Worm (Caenorhabditis elegans) whole organism, young adult: ENCODE results near the gene F47F2.1.

Source experiments
- B0035.1 ChIP-seq: sonication (generic microtip); optimal IDR thresholded peaks from 2 replicates; lab custom pipeline; 2016; ENCODE audit warnings: missing genetic modification characterization, mild to moderate bottlenecking, missing compliant biosample characterization, missing genotype, missing genetic modification reagents
- B0261.1 ChIP-seq: sonication (generic microtip); optimal IDR thresholded peaks from 2 replicates; lab custom pipeline; 2016; ENCODE audit warnings: mild to moderate bottlenecking, missing genetic modification characterization, moderate library complexity, missing compliant biosample characterization
- B0336.3 ChIP-seq: fragments of 200-800 bp; sonication (Bioruptor generic); IDR thresholded peaks from 2 replicates; pipeline ENCODE4 v1.3.6; 2022; ENCODE audit warnings: missing genetic modification characterization, missing compliant biosample characterization
- C06A6.2 ChIP-seq: fragments of 200-800 bp; sonication (Bioruptor generic); conservative IDR thresholded peaks from 2 replicates; pipeline ENCODE4 v1.3.6; 2022; ENCODE audit warnings: missing genetic modification characterization, missing compliant biosample characterization
- F22D6.2 ChIP-seq: sonication (generic microtip); optimal IDR thresholded peaks from 2 replicates; lab custom pipeline; 2016; ENCODE audit warnings: mild to moderate bottlenecking, missing genetic modification characterization, missing compliant biosample characterization
- F52B5.7 ChIP-seq: sonication (generic microtip); optimal IDR thresholded peaks from 2 replicates; lab custom pipeline; 2016; ENCODE audit warnings: mild to moderate bottlenecking, missing genetic modification characterization, missing compliant biosample characterization
- K12H6.12 ChIP-seq: fragments of 200-800 bp; sonication (Bioruptor generic); optimal IDR thresholded peaks from 2 replicates; lab custom pipeline; 2018; ENCODE audit warnings: mild to moderate bottlenecking, missing genetic modification characterization, missing compliant biosample characterization
- T07F8.4 ChIP-seq: sonication (generic microtip); optimal IDR thresholded peaks from 2 replicates; lab custom pipeline; 2016; ENCODE audit warnings: mild to moderate bottlenecking, missing genetic modification characterization, moderate library complexity, missing compliant biosample characterization
- Y95B8A.8 ChIP-seq: fragments of 200-800 bp; sonication (Bioruptor generic); IDR thresholded peaks from 2 replicates; pipeline ENCODE4 v1.3.6; 2022; ENCODE audit warnings: missing genetic modification reagents, missing genetic modification characterization, missing compliant biosample characterization
- aptf-2 ChIP-seq: fragments of 200-800 bp; sonication (Bioruptor generic); conservative IDR thresholded peaks from 2 replicates; pipeline ENCODE4 v1.3.6; 2022; ENCODE audit warnings: missing genetic modification reagents, missing genetic modification characterization, missing compliant biosample characterization
- attf-3 ChIP-seq: fragments of 200-800 bp; sonication (Bioruptor generic); conservative IDR thresholded peaks from 2 replicates; pipeline ENCODE4 v1.3.6; 2022; ENCODE audit warnings: missing genetic modification reagents, missing genetic modification characterization, missing compliant biosample characterization
- cebp-1 ChIP-seq, 2 experiments: fragments of 200-800 bp in 1 of 2; sonication (Bioruptor generic) in 1 of 2; sonication (generic microtip) in 1 of 2; IDR thresholded peaks in 1 of 2; optimal IDR thresholded peaks in 1 of 2; 2 replicates each; pipeline versions ENCODE4 v1.3.6 to Lab custom; 2017 to 2022; ENCODE audit warnings: missing compliant biosample characterization in 2 of 2, missing genetic modification characterization in 2 of 2, mild to moderate bottlenecking in 1 of 2, missing genetic modification reagents in 1 of 2, moderate library complexity in 1 of 2
- cebp-2 ChIP-seq: fragments of 200-800 bp; sonication (Bioruptor generic); IDR thresholded peaks from 2 replicates; pipeline ENCODE4 v1.3.6; 2022; ENCODE audit warnings: missing genetic modification characterization, missing compliant biosample characterization
- ceh-58 ChIP-seq: fragments of 200-800 bp; sonication (Bioruptor generic); IDR thresholded peaks from 2 replicates; pipeline ENCODE4 v1.3.6; 2022; ENCODE audit warnings: missing genetic modification characterization, missing compliant biosample characterization
- ceh-79 ChIP-seq: sonication (generic microtip); optimal IDR thresholded peaks from 2 replicates; lab custom pipeline; 2017; ENCODE audit warnings: mild to moderate bottlenecking, missing genetic modification characterization, missing compliant biosample characterization
- chd-7 ChIP-seq: sonication (generic microtip); optimal IDR thresholded peaks from 2 replicates; lab custom pipeline; 2016; ENCODE audit warnings: mild to moderate bottlenecking, missing genetic modification characterization, moderate library complexity, missing compliant biosample characterization
- dpl-1 ChIP-seq: fragments of 150-350 bp; optimal IDR thresholded peaks from 2 replicates; lab custom pipeline; 2014; ENCODE audit warnings: missing biosample characterization, missing genetic modification reagents, missing genetic modification characterization
- egl-18 ChIP-seq: fragments of 200-800 bp; sonication (Bioruptor generic); IDR thresholded peaks from 2 replicates; pipeline ENCODE4 v1.3.6; 2022; ENCODE audit warnings: missing genetic modification reagents, missing genetic modification characterization, missing compliant biosample characterization
- egrh-3 ChIP-seq: fragments of 200-800 bp; sonication (Bioruptor generic); IDR thresholded peaks from 2 replicates; pipeline ENCODE4 v1.3.6; 2022; ENCODE audit warnings: missing genetic modification reagents, missing genetic modification characterization, missing compliant biosample characterization
- fkh-3 ChIP-seq: sonication (generic microtip); optimal IDR thresholded peaks from 2 replicates; lab custom pipeline; 2016; ENCODE audit warnings: mild to moderate bottlenecking, missing genetic modification characterization, missing compliant biosample characterization
- gei-17 ChIP-seq: fragments of 200-800 bp; sonication (Bioruptor generic); optimal IDR thresholded peaks from 2 replicates; lab custom pipeline; 2018; ENCODE audit warnings: mild to moderate bottlenecking, missing genetic modification characterization, missing compliant biosample characterization
- hlh-12 ChIP-seq: sonication (generic microtip); optimal IDR thresholded peaks from 2 replicates; lab custom pipeline; 2016; ENCODE audit warnings: missing genetic modification characterization, missing compliant biosample characterization
- lin-40 ChIP-seq: sonication (generic microtip); optimal IDR thresholded peaks from 2 replicates; lab custom pipeline; 2016; ENCODE audit warnings: missing genetic modification characterization, mild to moderate bottlenecking, missing compliant biosample characterization, missing genotype, missing genetic modification reagents
- madf-10 ChIP-seq: sonication (generic microtip); optimal IDR thresholded peaks from 2 replicates; lab custom pipeline; 2016; ENCODE audit warnings: mild to moderate bottlenecking, missing genetic modification characterization, missing compliant biosample characterization
- madf-3 ChIP-seq: fragments of 200-800 bp; sonication (Bioruptor generic); IDR thresholded peaks from 2 replicates; pipeline ENCODE4 v1.3.6; 2022; ENCODE audit warnings: missing genetic modification reagents, missing genetic modification characterization, missing compliant biosample characterization
- madf-6 ChIP-seq: fragments of 200-800 bp; sonication (Bioruptor generic); IDR thresholded peaks from 2 replicates; pipeline ENCODE4 v1.3.6; 2022; ENCODE audit warnings: missing genetic modification reagents, missing genetic modification characterization, missing compliant biosample characterization
- nfya-1 ChIP-seq: sonication (generic microtip); optimal IDR thresholded peaks from 2 replicates; lab custom pipeline; 2017; ENCODE audit warnings: antibody characterized with exemption, missing compliant biosample characterization, missing genetic modification characterization, borderline replicate concordance; ENCODE audit not compliant: insufficient read depth
- nhr-179 ChIP-seq: sonication (generic microtip); optimal IDR thresholded peaks from 2 replicates; lab custom pipeline; 2016; ENCODE audit warnings: mild to moderate bottlenecking, missing genetic modification characterization, missing compliant biosample characterization
- nhr-90 ChIP-seq: sonication (generic microtip); optimal IDR thresholded peaks from 2 replicates; lab custom pipeline; 2016; ENCODE audit warnings: missing genotype, mild to moderate bottlenecking, missing genetic modification characterization, missing compliant biosample characterization
- pha-4 ChIP-seq: fragments of 150-350 bp; sonication (generic microtip); optimal IDR thresholded peaks from 2 replicates; lab custom pipeline; 2014; ENCODE audit warnings: missing biosample characterization, missing genetic modification reagents, missing genetic modification characterization
- rec-8 ChIP-seq, 2 experiments: sonication (generic microtip); optimal IDR thresholded peaks; 2 replicates each; lab custom pipeline; 2016; ENCODE audit warnings: mild to moderate bottlenecking in 2 of 2, missing genetic modification characterization in 2 of 2, missing genetic modification reagents in 2 of 2, missing genotype in 2 of 2, missing biosample characterization in 1 of 2, missing compliant biosample characterization in 1 of 2, moderate library complexity in 1 of 2
- sea-2 ChIP-seq: fragments of 200-800 bp; sonication (Bioruptor generic); IDR thresholded peaks from 2 replicates; pipeline ENCODE4 v1.3.6; 2022; ENCODE audit warnings: missing genetic modification characterization, missing compliant biosample characterization
- snpc-1.1 ChIP-seq: sonication (generic microtip); optimal IDR thresholded peaks from 2 replicates; lab custom pipeline; 2017; ENCODE audit warnings: missing genetic modification characterization, mild to moderate bottlenecking, missing compliant biosample characterization, antibody characterized with exemption, moderate library complexity, missing genotype, missing genetic modification reagents; ENCODE audit not compliant: insufficient read depth
- snpc-1.3 ChIP-seq: sonication (generic microtip); optimal IDR thresholded peaks from 2 replicates; lab custom pipeline; 2017; ENCODE audit warnings: missing genetic modification characterization, mild to moderate bottlenecking, missing compliant biosample characterization, antibody characterized with exemption, moderate library complexity, missing genotype, missing genetic modification reagents; ENCODE audit not compliant: insufficient read depth
- sptf-2 ChIP-seq: fragments of 200-800 bp; sonication (Bioruptor generic); optimal IDR thresholded peaks from 2 replicates; lab custom pipeline; 2018; ENCODE audit warnings: mild to moderate bottlenecking, missing genetic modification characterization, missing compliant biosample characterization
- tlf-1 ChIP-seq: fragments of 200-800 bp; sonication (Bioruptor generic); optimal IDR thresholded peaks from 2 replicates; lab custom pipeline; 2018; ENCODE audit warnings: mild to moderate bottlenecking, missing genetic modification characterization, missing compliant biosample characterization
- unc-130 ChIP-seq: sonication (generic microtip); optimal IDR thresholded peaks from 2 replicates; lab custom pipeline; 2016; ENCODE audit warnings: missing genetic modification reagents, missing genetic modification characterization, missing compliant biosample characterization
- xnd-1 ChIP-seq: sonication (generic microtip); optimal IDR thresholded peaks from 2 replicates; lab custom pipeline; 2016; ENCODE audit warnings: missing genotype, missing genetic modification reagents, missing genetic modification characterization, missing compliant biosample characterization
- zfh-2 ChIP-seq: fragments of 200-800 bp; sonication (Bioruptor generic); conservative IDR thresholded peaks from 2 replicates; pipeline ENCODE4 v1.3.6; 2022; ENCODE audit warnings: missing genetic modification reagents, missing genetic modification characterization, missing compliant biosample characterization
- ztf-22 ChIP-seq: fragments of 200-800 bp; sonication (Bioruptor generic); optimal IDR thresholded peaks from 2 replicates; lab custom pipeline; 2018; ENCODE audit warnings: mild to moderate bottlenecking, missing genetic modification characterization, moderate library complexity, missing compliant biosample characterization
- ztf-3 ChIP-seq: fragments of 200-800 bp; sonication (Bioruptor generic); optimal IDR thresholded peaks from 2 replicates; lab custom pipeline; 2018; ENCODE audit warnings: mild to moderate bottlenecking, missing genetic modification characterization, missing compliant biosample characterization

The F47F2.1 gene

DNA sequence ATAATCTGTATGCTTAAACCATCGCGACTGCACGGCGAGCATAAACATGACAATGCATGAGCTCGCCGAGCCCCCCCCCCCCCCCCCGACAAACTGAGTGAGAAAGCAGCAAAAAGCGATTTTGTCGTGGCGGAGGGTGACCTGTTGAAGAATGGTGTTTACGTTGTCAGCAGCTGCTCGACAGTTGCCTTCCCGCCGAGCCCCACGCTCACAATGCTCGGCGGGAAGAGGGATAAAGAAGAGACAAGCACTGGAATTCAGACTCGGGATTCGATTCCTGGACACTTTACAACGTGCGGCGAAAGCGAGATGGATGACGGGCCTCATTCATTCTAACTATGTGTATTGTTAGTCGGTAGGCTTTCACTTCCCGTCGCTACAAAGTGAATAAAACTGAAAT, 22.4 kb downstream of the F47F2.1 start:
- TF ChIP-seq cebp-1 (GFP tag; IDR thresholded peaks at IDR 0.05; lab: Robert Waterston, UW) (no peak), cebp-1 (tag; optimal IDR thresholded peaks at IDR 0.05; lab: Kevin White, UChicago) (no peak), K12H6.12 (tag; lab: Kevin White, UChicago) (peak; percentile 9), nfya-1 (tag; lab: Kevin White, UChicago) (no peak), rec-8 (tag; optimal IDR thresholded peaks at IDR 0.05; lab: Kevin White, UChicago) (no peak), dpl-1 (GFP tag; lab: Kevin White, UChicago) (no peak), ceh-79 (tag; lab: Kevin White, UChicago) (no peak), B0035.1 (tag; lab: Kevin White, UChicago) (no peak), snpc-1.3 (tag; lab: Kevin White, UChicago) (no peak), nhr-179 (tag; lab: Kevin White, UChicago) (no peak), zfh-2 (peak; percentile 94), tlf-1 (GFP tag; lab: Kevin White, UChicago) (no peak), egrh-3 (GFP tag; lab: Robert Waterston, UW) (0 out of 2 replicates have a peak, but pooled peaks have one; percentile 62), lin-40 (no peak), cebp-2 (GFP tag; lab: Robert Waterston, UW) (no peak), snpc-1.1 (tag; lab: Kevin White, UChicago) (no peak), pha-4 (no peak), chd-7 (tag; lab: Kevin White, UChicago) (no peak), ztf-3 (GFP tag; lab: Kevin White, UChicago) (no peak), gei-17 (GFP tag; lab: Kevin White, UChicago) (no peak), aptf-2 (GFP tag; lab: Robert Waterston, UW) (no peak)

DNA sequence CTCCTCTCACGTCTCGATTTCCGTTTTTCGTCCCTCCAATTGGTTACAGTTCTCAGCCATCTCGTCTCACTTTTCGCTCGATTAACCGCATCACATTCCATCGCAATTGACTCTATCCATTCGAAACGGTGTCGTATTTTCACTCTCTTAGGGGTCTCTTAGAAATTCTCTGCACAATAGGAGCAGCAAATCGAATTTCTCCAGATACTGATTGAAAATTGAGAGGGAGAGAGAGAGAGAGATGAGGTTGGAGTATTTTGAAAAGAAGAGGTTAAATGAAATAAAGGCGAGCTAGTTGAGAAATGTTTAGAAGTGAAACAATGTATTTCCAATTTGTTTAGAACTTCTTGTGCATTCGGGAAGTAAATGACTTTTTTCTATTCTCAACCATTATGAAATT, 23.1 kb downstream of the F47F2.1 start:
- TF ChIP-seq fkh-3 (tag; lab: Kevin White, UChicago) (no peak), C06A6.2 (GFP tag; lab: Robert Waterston, UW) (no peak), egl-18 (GFP tag; lab: Robert Waterston, UW) (no peak), sptf-2 (GFP tag; lab: Kevin White, UChicago) (no peak), nhr-90 (tag; lab: Kevin White, UChicago) (no peak), pha-4 (no peak), madf-10 (tag; lab: Kevin White, UChicago) (no peak), B0261.1 (no peak), sea-2 (no peak), ztf-22 (GFP tag; lab: Kevin White, UChicago) (no peak), zfh-2 (no peak)

DNA sequence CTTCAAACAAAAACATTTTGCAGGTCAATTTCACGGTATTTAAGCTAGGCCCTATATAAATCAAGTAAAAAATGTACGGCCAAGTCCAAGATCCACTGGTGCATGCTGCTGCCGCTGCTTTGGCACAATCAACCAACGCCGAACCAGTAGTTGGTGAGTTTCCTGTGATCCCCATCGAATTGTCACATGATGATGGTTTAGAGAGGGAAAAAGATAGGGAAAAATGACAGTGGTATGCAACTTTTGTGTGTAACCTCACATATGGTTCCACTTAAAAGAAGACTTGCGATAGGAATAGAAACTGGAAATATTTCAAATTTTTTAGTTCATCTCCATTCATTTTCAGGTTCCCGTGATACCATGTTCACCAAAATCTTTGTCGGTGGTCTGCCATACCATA, 26.2 kb downstream of the F47F2.1 start, which contains the start of gene sup-12:
Gene sup-12, plus strand, starts transcription at position 17 of the 400 bp plus-strand sequence.
- TF ChIP-seq unc-130 (GFP tag; lab: Kevin White, UChicago) (no peak), F52B5.7 (tag; lab: Kevin White, UChicago) (no peak), Y95B8A.8 (GFP tag; lab: Robert Waterston, UW) (no peak), xnd-1 (tag; lab: Kevin White, UChicago) (no peak), ceh-58 (GFP tag; lab: Robert Waterston, UW) (no peak), F22D6.2 (tag; lab: Kevin White, UChicago) (no peak), ztf-3 (GFP tag; lab: Kevin White, UChicago) (no peak), T07F8.4 (tag; lab: Kevin White, UChicago) (no peak), B0336.3 (GFP tag; lab: Robert Waterston, UW) (no peak), hlh-12 (tag; lab: Kevin White, UChicago) (no peak), attf-3 (no peak), madf-3 (no peak), madf-6 (GFP tag; lab: Robert Waterston, UW) (no peak)
- TF ChIP-seq, all 124 proteins: peak for 0
